Worm (Caenorhabditis elegans): ENCODE measurements around the gene ttr-59.
A peak's percentile ranks its signal among the peaks of the same experiment; 100 is the strongest.

The ttr-59 gene

ce11 chrX:7378608-7379007, 49.0 kb downstream of the ttr-59 start (continued):
- TF ChIP-seq T26A5.8 (tag; optimal IDR thresholded peaks at IDR 0.05), result no peak
- no peak for TF ChIP-seq ceh-91 (GFP tag; IDR thresholded peaks at IDR 0.05)
- no peak for TF ChIP-seq B0336.3 (GFP tag; IDR thresholded peaks at IDR 0.05)
- no peak for TF ChIP-seq rcor-1 (GFP tag; IDR thresholded peaks at IDR 0.05)
- TF ChIP-seq mcd-1 (GFP tag; IDR thresholded peaks at IDR 0.05), result no peak
- peak in 1 of 2 experiments; percentile 26 for TF ChIP-seq rec-8 (tag; optimal IDR thresholded peaks at IDR 0.05)
- no peak for TF ChIP-seq ets-4 (GFP tag; optimal IDR thresholded peaks at IDR 0.05)
- TF ChIP-seq akir-1 (GFP tag; optimal IDR thresholded peaks at IDR 0.05), result no peak
- no peak for TF ChIP-seq nhr-80 (tag; optimal IDR thresholded peaks at IDR 0.05)
- no peak for TF ChIP-seq aptf-2 (GFP tag; conservative IDR thresholded peaks at IDR 0.05)
- no peak for TF ChIP-seq K11D2.4 (GFP tag; IDR thresholded peaks at IDR 0.05)
- TF ChIP-seq F33H1.4 (GFP tag; IDR thresholded peaks at IDR 0.05), result no peak
- no peak for TF ChIP-seq lsy-27 (tag; optimal IDR thresholded peaks at IDR 0.05; ENCODE audit: borderline replicate concordance, insufficient read depth)
- no peak for TF ChIP-seq K12H6.12 (tag; optimal IDR thresholded peaks at IDR 0.05)
- no peak for TF ChIP-seq lin-40 (tag; optimal IDR thresholded peaks at IDR 0.05)
- TF ChIP-seq lag-1 (GFP tag; IDR thresholded peaks at IDR 0.05), result no peak
- no peak for TF ChIP-seq nfya-2 (GFP tag; IDR thresholded peaks at IDR 0.05)
- no peak for TF ChIP-seq Y95B8A.8 (GFP tag; IDR thresholded peaks at IDR 0.05)
- no peak for TF ChIP-seq B0019.2 (GFP tag; conservative IDR thresholded peaks at IDR 0.05)
- no peak for TF ChIP-seq lsl-1 (GFP tag; optimal IDR thresholded peaks at IDR 0.05)
- TF ChIP-seq chd-7 (tag; optimal IDR thresholded peaks at IDR 0.05), result no peak
- no peak for TF ChIP-seq F49E8.2 (tag; optimal IDR thresholded peaks at IDR 0.05; ENCODE audit: insufficient read depth)
- no peak for TF ChIP-seq Y56A3A.18 (GFP tag; IDR thresholded peaks at IDR 0.05)
- no peak for TF ChIP-seq ztf-3 (GFP tag; optimal IDR thresholded peaks at IDR 0.05)
- TF ChIP-seq egl-44 (GFP tag; IDR thresholded peaks at IDR 0.05), result no peak
- no peak for TF ChIP-seq nhr-27 (tag; optimal IDR thresholded peaks at IDR 0.05)
- TF ChIP-seq die-1 (tag; optimal IDR thresholded peaks at IDR 0.05), result peak; percentile 61
- no peak for TF ChIP-seq egl-18 (GFP tag; IDR thresholded peaks at IDR 0.05)
- no peak for TF ChIP-seq dpl-1 (GFP tag; optimal IDR thresholded peaks at IDR 0.05)
- no peak for TF ChIP-seq hlh-12 (tag; optimal IDR thresholded peaks at IDR 0.05)
- peak; percentile 83 for TF ChIP-seq rpc-1 (optimal IDR thresholded peaks at IDR 0.05)
- peak; percentile 92 for TF ChIP-seq rpc-1 (tag; optimal IDR thresholded peaks at IDR 0.05)
- TF ChIP-seq athp-1 (tag; optimal IDR thresholded peaks at IDR 0.05), result no peak
- TF ChIP-seq lin-26 (GFP tag; IDR thresholded peaks at IDR 0.05), result no peak; the same call in 1 of the 2 replicates
- TF ChIP-seq nhr-120 (GFP tag; IDR thresholded peaks at IDR 0.05), result no peak
- peak; percentile 31 for TF ChIP-seq mes-4 (tag; optimal IDR thresholded peaks at IDR 0.05)
- TF ChIP-seq F23B12.7 (tag; optimal IDR thresholded peaks at IDR 0.05; ENCODE audit: insufficient read depth), result no peak
- no peak for TF ChIP-seq F57A8.1 (GFP tag; optimal IDR thresholded peaks at IDR 0.05)
- peak; percentile 8 for TF ChIP-seq atf-7 (tag; optimal IDR thresholded peaks at IDR 0.05)
- no peak for TF ChIP-seq tlf-1 (GFP tag; optimal IDR thresholded peaks at IDR 0.05)
- TF ChIP-seq gei-17 (GFP tag; optimal IDR thresholded peaks at IDR 0.05), result no peak
- no peak for TF ChIP-seq C06A6.2 (GFP tag; conservative IDR thresholded peaks at IDR 0.05)
- TF ChIP-seq nfyb-1 (GFP tag; IDR thresholded peaks at IDR 0.05), result peak; percentile 55; the same call in 1 of the 2 replicates
- no peak for TF ChIP-seq D2030.7 (GFP tag; IDR thresholded peaks at IDR 0.05)
- TF ChIP-seq ztf-26 (tag; optimal IDR thresholded peaks at IDR 0.05), result no peak
- TF ChIP-seq ztf-22 (GFP tag; optimal IDR thresholded peaks at IDR 0.05), result no peak
- no peak for TF ChIP-seq ceh-79 (tag; optimal IDR thresholded peaks at IDR 0.05)
- no peak for TF ChIP-seq hmg-1.2 (GFP tag; IDR thresholded peaks at IDR 0.05)
- no peak for TF ChIP-seq lin-35 (GFP tag; optimal IDR thresholded peaks at IDR 0.05)
- TF ChIP-seq lin-54 (GFP tag; optimal IDR thresholded peaks at IDR 0.05), result no peak

All from whole organism, young adult.